Worm (Caenorhabditis elegans) whole organism, L4 larva: Measurements from ENCODE around the gene asp-19.

ENCODE experiments used
- D1046.2 ChIP-seq: fragments of 200-800 bp; sonication (Bioruptor generic); IDR thresholded peaks from 2 replicates; pipeline ENCODE4 v1.3.6; 2022; ENCODE audit warnings: missing genetic modification characterization, missing compliant biosample characterization
- F26F4.8 ChIP-seq: fragments of 200-800 bp; sonication (Bioruptor generic); conservative IDR thresholded peaks from 2 replicates; pipeline ENCODE4 v1.3.6; 2022; ENCODE audit warnings: missing genetic modification characterization, missing compliant biosample characterization
- F37D6.2 ChIP-seq: sonication (generic microtip); optimal IDR thresholded peaks from 2 replicates; lab custom pipeline; 2016; ENCODE audit warnings: mild to moderate bottlenecking, missing genetic modification characterization, missing compliant biosample characterization
- F44E2.7 ChIP-seq: fragments of 200-800 bp; sonication (Bioruptor generic); IDR thresholded peaks from 2 replicates; pipeline ENCODE4 v2.1.2; 2022; ENCODE audit warnings: missing genetic modification characterization, missing compliant biosample characterization
- T26A8.4 ChIP-seq: fragments of 200-800 bp; sonication (Bioruptor generic); IDR thresholded peaks from 2 replicates; pipeline ENCODE4 v1.3.6; 2022; ENCODE audit warnings: missing genetic modification characterization, missing compliant biosample characterization
- Y48G9A.11 ChIP-seq: fragments of 200-800 bp; sonication (Bioruptor generic); IDR thresholded peaks from 2 replicates; pipeline ENCODE4 v1.3.6; 2022; ENCODE audit warnings: missing genetic modification reagents, missing genetic modification characterization, missing compliant biosample characterization
- Y5F2A.4 ChIP-seq: fragments of 200-800 bp; sonication (Bioruptor generic); optimal IDR thresholded peaks from 2 replicates; lab custom pipeline; 2018; ENCODE audit warnings: mild to moderate bottlenecking, missing genetic modification characterization, missing compliant biosample characterization
- Y75B8A.6 ChIP-seq: fragments of 200-800 bp; sonication (Bioruptor generic); IDR thresholded peaks from 2 replicates; pipeline ENCODE4 v1.3.6; 2022; ENCODE audit warnings: missing genetic modification reagents, missing genetic modification characterization, missing compliant biosample characterization
- ZK337.2 ChIP-seq: fragments of 200-800 bp; sonication (Bioruptor generic); IDR thresholded peaks from 2 replicates; pipeline ENCODE4 v1.3.6; 2022; ENCODE audit warnings: missing genetic modification reagents, missing genetic modification characterization, missing compliant biosample characterization
- aha-1 ChIP-seq: fragments of 150-350 bp; peaks from one replicate; lab custom pipeline; 2014; ENCODE audit warnings: missing biosample characterization, missing genetic modification characterization
- ceh-62 ChIP-seq: sonication (generic microtip); optimal IDR thresholded peaks from 2 replicates; lab custom pipeline; 2017; ENCODE audit warnings: missing biosample characterization, missing genetic modification characterization
- cey-2 ChIP-seq: sonication (generic microtip); optimal IDR thresholded peaks from 3 replicates; lab custom pipeline; 2017; ENCODE audit warnings: missing genetic modification characterization, mild to moderate bottlenecking, missing compliant biosample characterization, antibody characterized with exemption, borderline replicate concordance; ENCODE audit not compliant: insufficient read depth
- daf-19 ChIP-seq: fragments of 200-800 bp; sonication (Bioruptor generic); conservative IDR thresholded peaks from 2 replicates; pipeline ENCODE4 v1.3.6; 2022; ENCODE audit warnings: missing genetic modification characterization, missing compliant biosample characterization
- dmd-6 ChIP-seq: fragments of 200-800 bp; sonication (Bioruptor generic); IDR thresholded peaks from 2 replicates; pipeline ENCODE4 v1.3.6; 2022; ENCODE audit warnings: missing genetic modification reagents, missing genetic modification characterization, missing compliant biosample characterization
- dmd-8 ChIP-seq: fragments of 200-800 bp; sonication (Bioruptor generic); IDR thresholded peaks from 2 replicates; pipeline ENCODE4 v1.3.6; 2022; ENCODE audit warnings: missing genetic modification characterization, missing compliant biosample characterization
- dmd-9 ChIP-seq: fragments of 200-800 bp; sonication (Bioruptor generic); IDR thresholded peaks from 2 replicates; pipeline ENCODE4 v1.3.6; 2022; ENCODE audit warnings: missing genetic modification reagents, missing genetic modification characterization, missing compliant biosample characterization
- dpl-1 ChIP-seq: fragments of 150-350 bp; optimal IDR thresholded peaks from 2 replicates; lab custom pipeline; 2014; ENCODE audit warnings: missing biosample characterization, missing genetic modification reagents, missing genetic modification characterization
- duxl-1 ChIP-seq: sonication (generic microtip); optimal IDR thresholded peaks from 2 replicates; lab custom pipeline; 2016; ENCODE audit warnings: mild to moderate bottlenecking, missing genetic modification characterization, moderate library complexity, missing compliant biosample characterization; ENCODE audit not compliant: poor library complexity
- dve-1 ChIP-seq: sonication (generic microtip); optimal IDR thresholded peaks from 2 replicates; lab custom pipeline; 2017; ENCODE audit warnings: antibody characterized with exemption, mild to moderate bottlenecking, missing genetic modification characterization, missing compliant biosample characterization; ENCODE audit not compliant: insufficient read depth
- egl-27 ChIP-seq: sonication (generic microtip); optimal IDR thresholded peaks from 3 replicates; lab custom pipeline; 2017; ENCODE audit warnings: missing biosample characterization, missing genetic modification reagents, missing genetic modification characterization
- hlh-11 ChIP-seq: fragments of 200-800 bp; sonication (Bioruptor generic); optimal IDR thresholded peaks from 2 replicates; lab custom pipeline; 2018; ENCODE audit warnings: mild to moderate bottlenecking, missing genetic modification characterization, missing compliant biosample characterization
- hlh-30 ChIP-seq: sonication (generic microtip); optimal IDR thresholded peaks from 2 replicates; lab custom pipeline; 2017; ENCODE audit warnings: antibody characterized with exemption, mild to moderate bottlenecking, missing genetic modification characterization, missing compliant biosample characterization; ENCODE audit not compliant: insufficient read depth
- lim-7 ChIP-seq: fragments of 200-800 bp; sonication (Bioruptor generic); IDR thresholded peaks from 2 replicates; pipeline ENCODE4 v1.3.6; 2022; ENCODE audit warnings: missing genetic modification characterization, missing compliant biosample characterization
- lin-1 ChIP-seq: fragments of 200-800 bp; sonication (Bioruptor generic); IDR thresholded peaks from 2 replicates; pipeline ENCODE4 v1.3.6; 2022; ENCODE audit warnings: missing genetic modification reagents, missing genetic modification characterization, missing compliant biosample characterization
- lin-15B ChIP-seq: fragments of 150-350 bp; sonication (generic microtip); optimal IDR thresholded peaks from 3 replicates; lab custom pipeline; 2014; ENCODE audit warnings: missing biosample characterization, missing genetic modification characterization
- lin-29 ChIP-seq: fragments of 200-800 bp; sonication (Bioruptor generic); IDR thresholded peaks from 2 replicates; pipeline ENCODE4 v1.3.6; 2022; ENCODE audit warnings: missing genetic modification reagents, missing genetic modification characterization, missing compliant biosample characterization
- lin-38 ChIP-seq: fragments of 200-800 bp; sonication (Bioruptor generic); IDR thresholded peaks from 2 replicates; pipeline ENCODE4 v1.3.6; 2022; ENCODE audit warnings: missing genetic modification reagents, missing genetic modification characterization, missing compliant biosample characterization
- lsy-2 ChIP-seq, 2 experiments: fragments of 150-350 bp in 1 of 2; sonication (generic microtip) in 1 of 2; optimal IDR thresholded peaks; 2 replicates each; lab custom pipeline; 2014 to 2017; ENCODE audit warnings: missing biosample characterization in 2 of 2, missing genetic modification characterization in 2 of 2
- mep-1 ChIP-seq: fragments of 150-350 bp; sonication (generic microtip); optimal IDR thresholded peaks from 3 replicates; lab custom pipeline; 2014; ENCODE audit warnings: missing biosample characterization, missing genetic modification characterization
- mes-2 ChIP-seq: sonication (generic microtip); optimal IDR thresholded peaks from 2 replicates; lab custom pipeline; 2016; ENCODE audit warnings: missing genotype, mild to moderate bottlenecking, missing genetic modification characterization, missing compliant biosample characterization; ENCODE audit not compliant: poor library complexity, severe bottlenecking
- mxl-3 ChIP-seq: fragments of 200-800 bp; sonication (Bioruptor generic); optimal IDR thresholded peaks from 2 replicates; lab custom pipeline; 2018; ENCODE audit warnings: mild to moderate bottlenecking, missing genetic modification characterization, missing compliant biosample characterization
- nhr-10 ChIP-seq: fragments of 150-350 bp; optimal IDR thresholded peaks from 2 replicates; lab custom pipeline; 2014; ENCODE audit warnings: missing biosample characterization, missing genetic modification characterization
- nhr-102 ChIP-seq: sonication (generic microtip); optimal IDR thresholded peaks from 2 replicates; lab custom pipeline; 2016; ENCODE audit warnings: mild to moderate bottlenecking, missing genetic modification characterization, moderate library complexity, missing compliant biosample characterization
- nhr-11 ChIP-seq: fragments of 150-350 bp; optimal IDR thresholded peaks from 2 replicates; lab custom pipeline; 2014; ENCODE audit warnings: missing biosample characterization, missing genetic modification characterization
- nhr-237 ChIP-seq: sonication (generic microtip); optimal IDR thresholded peaks from 2 replicates; lab custom pipeline; 2017; ENCODE audit warnings: missing biosample characterization, missing genetic modification characterization
- nhr-41 ChIP-seq: fragments of 200-800 bp; sonication (Bioruptor generic); IDR thresholded peaks from 2 replicates; pipeline ENCODE4 v1.3.6; 2022; ENCODE audit warnings: missing genetic modification reagents, missing genetic modification characterization, missing compliant biosample characterization
- nhr-6 ChIP-seq: fragments of 150-350 bp; optimal IDR thresholded peaks from 2 replicates; lab custom pipeline; 2014; ENCODE audit warnings: missing biosample characterization, missing genetic modification characterization
- nhr-76 ChIP-seq: fragments of 150-350 bp; optimal IDR thresholded peaks from 2 replicates; lab custom pipeline; 2014; ENCODE audit warnings: missing biosample characterization, missing genetic modification characterization
- pha-4 ChIP-seq, 2 experiments: fragments of 150-350 bp in 1 of 2; fragments of 200-800 bp in 1 of 2; sonication (Bioruptor generic) in 1 of 2; IDR thresholded peaks in 1 of 2; optimal IDR thresholded peaks in 1 of 2; 2 replicates each; pipeline versions ENCODE4 v1.3.6 to Lab custom; 2014 to 2022; ENCODE audit warnings: missing genetic modification characterization in 2 of 2, missing genetic modification reagents in 2 of 2, missing biosample characterization in 1 of 2, missing compliant biosample characterization in 1 of 2
- rbr-2 ChIP-seq: sonication (generic microtip); optimal IDR thresholded peaks from 2 replicates; lab custom pipeline; 2016; ENCODE audit warnings: missing genotype, missing genetic modification characterization, missing compliant biosample characterization
- spr-1 ChIP-seq: sonication (generic microtip); optimal IDR thresholded peaks from 2 replicates; lab custom pipeline; 2016; ENCODE audit warnings: mild to moderate bottlenecking, missing genetic modification characterization, missing compliant biosample characterization
- tag-97 ChIP-seq: fragments of 200-800 bp; sonication (Bioruptor generic); IDR thresholded peaks from 2 replicates; pipeline ENCODE4 v1.3.6; 2022; ENCODE audit warnings: missing genetic modification characterization, missing compliant biosample characterization
- tra-1 ChIP-seq: fragments of 200-800 bp; sonication (Bioruptor generic); IDR thresholded peaks from 2 replicates; pipeline ENCODE4 v1.3.6; 2022; ENCODE audit warnings: missing genetic modification reagents, missing genetic modification characterization, missing compliant biosample characterization
- unc-130 ChIP-seq: sonication (generic microtip); optimal IDR thresholded peaks from 2 replicates; lab custom pipeline; 2016; ENCODE audit warnings: missing genetic modification reagents, missing genetic modification characterization, missing compliant biosample characterization
- unc-39 ChIP-seq: sonication (generic microtip); optimal IDR thresholded peaks from 2 replicates; lab custom pipeline; 2017; ENCODE audit warnings: missing biosample characterization, missing genetic modification characterization
- unc-62 ChIP-seq, 3 experiments: fragments of 150-350 bp in 1 of 3; sonication (generic microtip); optimal IDR thresholded peaks in 2 of 3; peaks in 1 of 3; 1 replicate in 1 of 3; 2 replicates in 2 of 3; lab custom pipeline; 2014 to 2017; ENCODE audit warnings: missing biosample characterization in 3 of 3, missing genetic modification characterization in 3 of 3, missing genetic modification reagents in 3 of 3, missing genotype in 1 of 3
- vab-7 ChIP-seq: fragments of 200-800 bp; sonication (Bioruptor generic); IDR thresholded peaks from 2 replicates; pipeline ENCODE4 v1.3.6; 2022; ENCODE audit warnings: missing genetic modification reagents, missing genetic modification characterization, missing compliant biosample characterization
- zfp-2 ChIP-seq: sonication (generic microtip); optimal IDR thresholded peaks from 2 replicates; lab custom pipeline; 2016; ENCODE audit warnings: mild to moderate bottlenecking, missing genetic modification characterization, missing compliant biosample characterization
- zfp-3 ChIP-seq: fragments of 200-800 bp; sonication (Bioruptor generic); conservative IDR thresholded peaks from 2 replicates; pipeline ENCODE4 v1.3.6; 2022; ENCODE audit warnings: missing genetic modification reagents, missing genetic modification characterization, missing compliant biosample characterization
- zip-2 ChIP-seq: fragments of 150-350 bp; optimal IDR thresholded peaks from 2 replicates; lab custom pipeline; 2014; ENCODE audit warnings: missing biosample characterization, missing genetic modification characterization
- ztf-11 ChIP-seq: fragments of 150-350 bp; optimal IDR thresholded peaks from 2 replicates; lab custom pipeline; 2014; ENCODE audit warnings: missing biosample characterization, missing genetic modification characterization

Gene asp-19

DNA sequence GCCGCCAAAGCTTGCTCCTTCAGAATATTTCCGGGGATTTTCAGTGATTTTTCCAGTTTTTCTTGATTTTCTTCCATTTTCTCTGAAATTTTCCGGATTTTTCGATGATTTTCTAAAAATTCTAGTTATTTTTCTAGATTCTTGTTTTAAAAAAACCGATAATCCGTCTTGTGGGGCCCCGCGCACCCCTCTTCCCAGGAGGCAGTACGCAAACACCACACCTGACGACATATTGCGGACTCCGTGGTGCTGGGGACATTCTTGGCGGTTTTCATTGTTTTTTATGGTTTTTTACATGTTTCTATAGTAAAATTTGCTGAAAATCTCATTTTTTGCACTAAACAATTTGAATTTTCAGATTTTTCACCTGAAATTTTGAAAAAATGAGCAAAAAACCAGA, 39.5 kb downstream of the asp-19 start, which contains the start of the genes ubc-19 and Y69H2.7:
Gene ubc-19 (minus strand): TSS at position 82 of the 400 bp plus-strand sequence.
Gene Y69H2.7 (plus strand): TSS at position 309 of the 400 bp plus-strand sequence.
- peak in 1 of 2 experiments; percentile 88 for TF ChIP-seq unc-62 (GFP tag; optimal IDR thresholded peaks at IDR 0.05 in 1 of 2; lab: Kevin White, UChicago)
- TF ChIP-seq unc-62 (tag; optimal IDR thresholded peaks at IDR 0.05; lab: Kevin White, UChicago) = no peak
- TF ChIP-seq daf-19 = no peak
- TF ChIP-seq tag-97 (GFP tag; lab: Robert Waterston, UW) = no peak
- no peak for TF ChIP-seq dmd-9
- no peak for TF ChIP-seq D1046.2 (GFP tag; lab: Robert Waterston, UW)
- no peak for TF ChIP-seq zfp-2 (tag; lab: Kevin White, UChicago)
- TF ChIP-seq egl-27 = no peak
- no peak for TF ChIP-seq nhr-102 (tag; lab: Kevin White, UChicago)
- TF ChIP-seq zfp-3 = no peak
- TF ChIP-seq nhr-11 (tag; lab: Kevin White, UChicago) = no peak
- TF ChIP-seq hlh-30 (tag; lab: Kevin White, UChicago) = no peak
- no peak for TF ChIP-seq unc-39 (tag; lab: Kevin White, UChicago)
- no peak for TF ChIP-seq dmd-6 (GFP tag; lab: Robert Waterston, UW)
- TF ChIP-seq tra-1 (GFP tag; lab: Robert Waterston, UW) = no peak
- TF ChIP-seq unc-130 (GFP tag; lab: Kevin White, UChicago) = no peak
- TF ChIP-seq zip-2 (tag; lab: Kevin White, UChicago) = no peak
- no peak for TF ChIP-seq lin-29 (GFP tag; lab: Robert Waterston, UW)
- TF ChIP-seq dmd-8 (GFP tag; lab: Robert Waterston, UW) = no peak
- no peak for TF ChIP-seq hlh-11 (tag; lab: Kevin White, UChicago)
- TF ChIP-seq nhr-237 = no peak
- TF ChIP-seq spr-1 (tag; lab: Kevin White, UChicago) = no peak
- TF ChIP-seq dve-1 (tag; lab: Kevin White, UChicago) = peak; percentile 31
- no peak for TF ChIP-seq Y75B8A.6 (GFP tag; lab: Robert Waterston, UW)
- peak; percentile 26 for TF ChIP-seq mep-1 (tag; lab: Kevin White, UChicago)
- TF ChIP-seq lin-15B = no peak
- TF ChIP-seq ztf-11 (tag; lab: Kevin White, UChicago) = no peak
- TF ChIP-seq Y48G9A.11 (GFP tag; lab: Robert Waterston, UW) = no peak
- TF ChIP-seq rbr-2 (tag; lab: Kevin White, UChicago) = peak; percentile 17
- TF ChIP-seq mes-2 (tag; lab: Kevin White, UChicago) = no peak
- no peak for TF ChIP-seq nhr-10 (tag; lab: Kevin White, UChicago)
- peak; percentile 33; the same call in 1 of the 2 replicates for TF ChIP-seq lin-38 (GFP tag; lab: Robert Waterston, UW)
- no peak for TF ChIP-seq nhr-6 (tag; lab: Kevin White, UChicago)
- no peak for TF ChIP-seq T26A8.4
- TF ChIP-seq nhr-76 (tag; lab: Kevin White, UChicago) = no peak
- TF ChIP-seq F26F4.8 (GFP tag; lab: Robert Waterston, UW) = no peak
- peak in 1 of 2 experiments; percentile 55 for TF ChIP-seq lsy-2 (tag; optimal IDR thresholded peaks at IDR 0.05; lab: Kevin White, UChicago)
- no peak for TF ChIP-seq ZK337.2 (GFP tag; lab: Robert Waterston, UW)
- no peak for TF ChIP-seq pha-4 (GFP tag; IDR thresholded peaks at IDR 0.05; lab: Robert Waterston, UW)
- no peak for TF ChIP-seq pha-4 (tag; optimal IDR thresholded peaks at IDR 0.05; lab: Kevin White, UChicago)
- no peak for TF ChIP-seq ceh-62 (tag; lab: Kevin White, UChicago)
- no peak for TF ChIP-seq mxl-3
- no peak for TF ChIP-seq cey-2 (tag; lab: Kevin White, UChicago)
- no peak for TF ChIP-seq F37D6.2 (tag; lab: Kevin White, UChicago)
- TF ChIP-seq vab-7 (GFP tag; lab: Robert Waterston, UW) = no peak
- TF ChIP-seq aha-1 (tag; lab: Kevin White, UChicago) = no peak
- no peak for TF ChIP-seq lin-1 (GFP tag; lab: Robert Waterston, UW)
- no peak for TF ChIP-seq lim-7 (GFP tag; lab: Robert Waterston, UW)
- no peak for TF ChIP-seq duxl-1 (tag; lab: Kevin White, UChicago)
- TF ChIP-seq dpl-1 (GFP tag; lab: Kevin White, UChicago) = peak; percentile 59
- no peak for TF ChIP-seq Y5F2A.4 (GFP tag; lab: Kevin White, UChicago)
- TF ChIP-seq F44E2.7 (GFP tag; lab: Robert Waterston, UW) = no peak
- no peak for TF ChIP-seq nhr-41 (GFP tag; lab: Robert Waterston, UW)
